Worm (Caenorhabditis elegans) whole organism, L4 larva: ENCODE measurements around the gene E02C12.11.

ENCODE experiments used
- dve-1 ChIP-seq: sonication (generic microtip); optimal IDR thresholded peaks from 2 replicates; lab custom pipeline; 2017; ENCODE audit warnings: antibody characterized with exemption, mild to moderate bottlenecking, missing genetic modification characterization, missing compliant biosample characterization; ENCODE audit not compliant: insufficient read depth
- nhr-25 ChIP-seq: sonication (generic microtip); optimal IDR thresholded peaks from 2 replicates; lab custom pipeline; 2017; ENCODE audit warnings: missing genetic modification characterization, mild to moderate bottlenecking, missing compliant biosample characterization, antibody characterized with exemption, moderate library complexity, borderline replicate concordance; ENCODE audit not compliant: insufficient read depth
- nhr-77 ChIP-seq: fragments of 150-350 bp; optimal IDR thresholded peaks from 2 replicates; lab custom pipeline; 2014; ENCODE audit warnings: missing biosample characterization, missing genetic modification characterization

- TF ChIP-seq nhr-25 (no peak), dve-1 (tag; lab: Kevin White, UChicago) (no peak), nhr-77 (tag; lab: Kevin White, UChicago) (no peak)
Observed at ce11 chrV:9386143-9386542, 6.4 kb upstream of the E02C12.11 start, which contains the start of gene hum-2.
